Worm (Caenorhabditis elegans): ENCODE data around the gene C17C3.24.

The C17C3.24 gene

DNA sequence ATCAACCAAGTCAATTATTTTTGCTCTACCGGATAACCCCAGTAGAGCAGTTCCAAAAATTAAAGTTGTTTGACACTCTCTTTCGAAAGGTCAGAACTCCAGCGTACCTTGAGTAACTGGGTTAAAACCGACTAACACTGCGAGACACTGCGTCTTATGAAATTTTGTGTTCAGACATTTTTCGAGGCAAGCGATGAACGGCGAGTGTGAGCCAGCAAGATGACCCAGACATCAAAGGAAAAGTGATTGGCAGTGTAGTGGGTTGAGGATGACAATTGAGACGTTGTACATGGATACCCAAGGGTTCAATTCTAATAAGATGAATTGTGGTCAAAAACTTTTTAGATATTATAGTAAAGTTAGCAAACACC is 2.5 kb upstream of the C17C3.24 start:
- TF ChIP-seq mbf-1 (tag; optimal IDR thresholded peaks at IDR 0.05) (no peak), fos-1 (tag; optimal IDR thresholded peaks at IDR 0.05) (peak; percentile 11), ztf-11 (tag; optimal IDR thresholded peaks at IDR 0.05) (no peak), sem-4 (tag; optimal IDR thresholded peaks at IDR 0.05) (no peak), sma-3 (GFP tag; optimal IDR thresholded peaks at IDR 0.05) (peak; percentile 66), dmd-4 (tag; optimal IDR thresholded peaks at IDR 0.05) (no peak), nhr-237 (tag; optimal IDR thresholded peaks at IDR 0.05) (no peak), lsy-2 (tag; optimal IDR thresholded peaks at IDR 0.05) (peak in 1 of 2 experiments; percentile 73), nhr-10 (tag; optimal IDR thresholded peaks at IDR 0.05) (peak; percentile 15), lin-13 (GFP tag; optimal IDR thresholded peaks at IDR 0.05) (peak; percentile 27), ceh-16 (tag; optimal IDR thresholded peaks at IDR 0.05) (no peak), C34F6.9 (tag; optimal IDR thresholded peaks at IDR 0.05) (no peak), gmeb-1 (tag; optimal IDR thresholded peaks at IDR 0.05) (peak; percentile 66), snpc-4 (tag; optimal IDR thresholded peaks at IDR 0.05) (peak; percentile 98), lin-11 (tag; optimal IDR thresholded peaks at IDR 0.05) (no peak), nhr-77 (tag; optimal IDR thresholded peaks at IDR 0.05) (peak; percentile 6), nhr-6 (tag; optimal IDR thresholded peaks at IDR 0.05) (peak; percentile 16), ama-1 (optimal IDR thresholded peaks at IDR 0.05) (peak; percentile 93), nhr-23 (tag; optimal IDR thresholded peaks at IDR 0.05) (no peak), elt-1 (tag; optimal IDR thresholded peaks at IDR 0.05) (no peak), unc-62 (GFP tag; optimal IDR thresholded peaks at IDR 0.05) (no peak), crh-2 (tag; optimal IDR thresholded peaks at IDR 0.05) (peak; percentile 60), nhr-21 (tag; optimal IDR thresholded peaks at IDR 0.05) (peak; percentile 85), nhr-129 (tag; optimal IDR thresholded peaks at IDR 0.05) (peak; percentile 89), sma-9 (GFP tag; optimal IDR thresholded peaks at IDR 0.05) (peak; percentile 76), sma-9 (tag; optimal IDR thresholded peaks at IDR 0.05) (no peak), blmp-1 (tag; optimal IDR thresholded peaks at IDR 0.05; ENCODE audit: insufficient read depth) (no peak), Y55F3AM.14 (GFP tag; optimal IDR thresholded peaks at IDR 0.05) (no peak), mdl-1 (tag; optimal IDR thresholded peaks at IDR 0.05) (no peak), unc-55 (GFP tag; optimal IDR thresholded peaks at IDR 0.05) (no peak), R02D3.7 (tag; optimal IDR thresholded peaks at IDR 0.05) (no peak), nhr-12 (tag; optimal IDR thresholded peaks at IDR 0.05) (no peak)

- TF ChIP-seq R02D3.7 (tag; optimal IDR thresholded peaks at IDR 0.05) (peak; percentile 80), fos-1 (tag; optimal IDR thresholded peaks at IDR 0.05) (peak; percentile 98), mab-5 (tag; optimal IDR thresholded peaks at IDR 0.05) (peak; percentile 96), blmp-1 (tag; optimal IDR thresholded peaks at IDR 0.05; ENCODE audit: insufficient read depth) (peak; percentile 90), C34F6.9 (tag; optimal IDR thresholded peaks at IDR 0.05) (peak; percentile 99), unc-55 (GFP tag; optimal IDR thresholded peaks at IDR 0.05) (peak; percentile 99), zag-1 (tag; optimal IDR thresholded peaks at IDR 0.05) (peak; percentile 98), nhr-12 (tag; optimal IDR thresholded peaks at IDR 0.05) (peak; percentile 74), nhr-21 (tag; optimal IDR thresholded peaks at IDR 0.05) (peak; percentile 99), dmd-4 (tag; optimal IDR thresholded peaks at IDR 0.05) (peak; percentile 71), aly-2 (tag; optimal IDR thresholded peaks at IDR 0.05) (peak; percentile 100), ZK546.5 (tag; optimal IDR thresholded peaks at IDR 0.05) (peak; percentile 58), ztf-1 (GFP tag; conservative IDR thresholded peaks at IDR 0.05) (no peak), nhr-6 (tag; optimal IDR thresholded peaks at IDR 0.05) (peak; percentile 98), lsy-2 (tag; optimal IDR thresholded peaks at IDR 0.05) (peak; percentile 94 to 97), nhr-25 (tag; optimal IDR thresholded peaks at IDR 0.05) (peak; percentile 97), ama-1 (optimal IDR thresholded peaks at IDR 0.05) (peak; percentile 100), mdl-1 (tag; optimal IDR thresholded peaks at IDR 0.05) (peak; percentile 88 to 92), ztf-4 (tag; optimal IDR thresholded peaks at IDR 0.05) (peak; percentile 99), unc-62 (GFP tag; optimal IDR thresholded peaks at IDR 0.05) (peak; percentile 86), sma-3 (GFP tag; optimal IDR thresholded peaks at IDR 0.05) (peak; percentile 98), skn-1 (tag; optimal IDR thresholded peaks at IDR 0.05) (peak; percentile 92), F13H6.1 (tag; optimal IDR thresholded peaks at IDR 0.05) (peak; percentile 98), nhr-10 (tag; optimal IDR thresholded peaks at IDR 0.05) (peak; percentile 95), elt-3 (tag; optimal IDR thresholded peaks at IDR 0.05) (no peak), egl-27 (tag; optimal IDR thresholded peaks at IDR 0.05) (peak; percentile 99), mbf-1 (tag; optimal IDR thresholded peaks at IDR 0.05) (peak; percentile 61), alr-1 (tag; optimal IDR thresholded peaks at IDR 0.05) (no peak), elt-1 (tag; optimal IDR thresholded peaks at IDR 0.05) (no peak), nhr-23 (tag; optimal IDR thresholded peaks at IDR 0.05) (no peak), ceh-82 (tag; optimal IDR thresholded peaks at IDR 0.05) (peak; percentile 87), crh-2 (tag; optimal IDR thresholded peaks at IDR 0.05) (peak; percentile 99), lin-13 (GFP tag; optimal IDR thresholded peaks at IDR 0.05) (peak; percentile 98), nhr-237 (tag; optimal IDR thresholded peaks at IDR 0.05) (peak; percentile 88), snpc-4 (tag; optimal IDR thresholded peaks at IDR 0.05) (peak; percentile 100), sem-4 (tag; optimal IDR thresholded peaks at IDR 0.05) (peak; percentile 98), nhr-11 (tag; optimal IDR thresholded peaks at IDR 0.05) (peak; percentile 81), unc-39 (tag; optimal IDR thresholded peaks at IDR 0.05) (peak; percentile 76), ceh-16 (tag; optimal IDR thresholded peaks at IDR 0.05) (peak; percentile 93), peb-1 (tag; optimal IDR thresholded peaks at IDR 0.05) (peak; percentile 59), nhr-77 (tag; optimal IDR thresholded peaks at IDR 0.05) (peak; percentile 65), sma-9 (GFP tag; optimal IDR thresholded peaks at IDR 0.05) (peak; percentile 99), sma-9 (tag; optimal IDR thresholded peaks at IDR 0.05) (peak; percentile 73), Y55F3AM.14 (GFP tag; optimal IDR thresholded peaks at IDR 0.05) (peak; percentile 95)
Observed at ce11 chrII:5543476-5544144, 2.0 kb upstream of the C17C3.24 start.

Data from whole organism, L2 larva.